Fruit fly (Drosophila melanogaster): ENCODE measurements around the gene Vha100-1.

Gene Vha100-1

dm6 chr3R:29112398-29113150, 18.4 kb upstream of the Vha100-1 start, which contains the start of the genes alpha-Man-Ib and Pdhb (continued):
- peak; percentile 84 for TF ChIP-seq ssp (GFP tag; IDR thresholded peaks at IDR 0.05)
- peak; percentile 89 for TF ChIP-seq Hr3 (GFP tag; optimal IDR thresholded peaks at IDR 0.05)
- peak; percentile 75 for TF ChIP-seq Nf-YC (tag; optimal IDR thresholded peaks at IDR 0.05)
- peak; percentile 53; the same call in 1 of the 3 replicates for TF ChIP-seq CG11560 (tag; IDR thresholded peaks at IDR 0.05)
- TF ChIP-seq seq (GFP tag; IDR thresholded peaks at IDR 0.05): peak; percentile 54; the same call in 1 of the 2 replicates
- no peak for TF ChIP-seq odd (GFP tag; optimal IDR thresholded peaks at IDR 0.05)
- TF ChIP-seq fd64A (GFP tag; optimal IDR thresholded peaks at IDR 0.05): no peak
- peak; percentile 89 for TF ChIP-seq CG32532 (GFP tag; IDR thresholded peaks at IDR 0.05)
- peak; percentile 45; the same call in 1 of the 2 replicates for TF ChIP-seq Drgx (GFP tag; IDR thresholded peaks at IDR 0.05)
- TF ChIP-seq nmo (GFP tag; optimal IDR thresholded peaks at IDR 0.05): peak; percentile 92
- peak; percentile 84 for TF ChIP-seq nerfin-1 (tag; optimal IDR thresholded peaks at IDR 0.05)
- no peak for TF ChIP-seq Bteb2 (GFP tag; optimal IDR thresholded peaks at IDR 0.05)
- TF ChIP-seq gsb (GFP tag; IDR thresholded peaks at IDR 0.05): no peak
- TF ChIP-seq CG14860 (GFP tag; IDR thresholded peaks at IDR 0.05; ENCODE audit: partially characterized antibody): no peak
- peak; percentile 84; the same call in 3 of the 4 replicates for TF ChIP-seq Gug (GFP tag; IDR thresholded peaks at IDR 0.05)
- TF ChIP-seq Atf6 (GFP tag; IDR thresholded peaks at IDR 0.05): peak; percentile 57; the same call in 1 of the 2 replicates
- TF ChIP-seq fd102C (GFP tag; optimal IDR thresholded peaks at IDR 0.05): no peak
- peak; percentile 52 for TF ChIP-seq trh (GFP tag; optimal IDR thresholded peaks at IDR 0.05)
- TF ChIP-seq Mad (GFP tag; optimal IDR thresholded peaks at IDR 0.05): peak; percentile 44
- peak; percentile 67 for TF ChIP-seq YL-1 (GFP tag; optimal IDR thresholded peaks at IDR 0.05)
- TF ChIP-seq pfk (GFP tag; optimal IDR thresholded peaks at IDR 0.05): peak; percentile 11
- TF ChIP-seq E2f2 (GFP tag; IDR thresholded peaks at IDR 0.05): peak; percentile 52
- peak; percentile 67; the same call in 1 of the 3 replicates for TF ChIP-seq CG6175 (GFP tag; IDR thresholded peaks at IDR 0.05)
- peak; percentile 71 for TF ChIP-seq CG17359 (tag; optimal IDR thresholded peaks at IDR 0.05)
- no peak for TF ChIP-seq CG4282 (GFP tag; optimal IDR thresholded peaks at IDR 0.05)
- peak; percentile 54 for TF ChIP-seq CG17912 (GFP tag; optimal IDR thresholded peaks at IDR 0.05)
- peak; percentile 71 for TF ChIP-seq Ada2b (GFP tag; IDR thresholded peaks at IDR 0.05)
- TF ChIP-seq ap (GFP tag; IDR thresholded peaks at IDR 0.05): 0 out of 2 replicates have a peak, but pooled peaks have one; percentile 32
- TF ChIP-seq CG4854 (GFP tag; optimal IDR thresholded peaks at IDR 0.05): no peak
- TF ChIP-seq CG4707 (GFP tag; optimal IDR thresholded peaks at IDR 0.05): no peak
- no peak for TF ChIP-seq CG6854 (GFP tag; optimal IDR thresholded peaks at IDR 0.05)
- TF ChIP-seq CG10321 (GFP tag; IDR thresholded peaks at IDR 0.05): no peak
- TF ChIP-seq ind (GFP tag; optimal IDR thresholded peaks at IDR 0.05): peak; percentile 83
- no peak for TF ChIP-seq Sox100B (GFP tag; optimal IDR thresholded peaks at IDR 0.05)
- TF ChIP-seq CG17186 (GFP tag; optimal IDR thresholded peaks at IDR 0.05): peak; percentile 44
- TF ChIP-seq Ets65A (GFP tag): peak; percentile 91
- TF ChIP-seq CG15514 (GFP tag; optimal IDR thresholded peaks at IDR 0.05): peak; percentile 83
- peak; percentile 25 for TF ChIP-seq CG31388 (GFP tag; optimal IDR thresholded peaks at IDR 0.05)
- no peak for TF ChIP-seq CG12236 (GFP tag; optimal IDR thresholded peaks at IDR 0.05)
- peak; percentile 72 for TF ChIP-seq lbe (GFP tag; optimal IDR thresholded peaks at IDR 0.05)
- TF ChIP-seq Nf-YB (GFP tag; optimal IDR thresholded peaks at IDR 0.05): peak; percentile 52
- no peak for TF ChIP-seq zf30C (GFP tag; optimal IDR thresholded peaks at IDR 0.05)
- peak; percentile 37; the same call in 1 of the 2 replicates for TF ChIP-seq Scr (GFP tag; IDR thresholded peaks at IDR 0.05; ENCODE audit: partially characterized antibody)
- TF ChIP-seq Pdp1 (GFP tag; optimal IDR thresholded peaks at IDR 0.05): peak in 1 of 2 experiments; percentile 55
- TF ChIP-seq CG9727 (GFP tag; optimal IDR thresholded peaks at IDR 0.05): peak; percentile 81
- TF ChIP-seq CG9609 (GFP tag; optimal IDR thresholded peaks at IDR 0.05): no peak
- peak; percentile 73 for TF ChIP-seq twi (tag; optimal IDR thresholded peaks at IDR 0.05)
- TF ChIP-seq CG9437 (GFP tag; optimal IDR thresholded peaks at IDR 0.05): peak; percentile 80
- TF ChIP-seq slbo (GFP tag; IDR thresholded peaks at IDR 0.05): peak; percentile 94
